Fruit fly (Drosophila melanogaster) whole organism, prepupa: ENCODE results near the gene CG7453.

Experiments used
- Blimp-1 ChIP-seq: fragments of 200-800 bp; sonication (Bioruptor generic); optimal IDR thresholded peaks from 3 replicates; lab custom pipeline; 2017; ENCODE audit warnings: missing biosample characterization, missing genetic modification characterization, mild to moderate bottlenecking, moderate library complexity, missing genetic modification reagents
- CG10631 ChIP-seq: fragments of 200-800 bp; sonication (Bioruptor generic); optimal IDR thresholded peaks from 2 replicates; lab custom pipeline; 2016; ENCODE audit warnings: missing biosample characterization, missing genetic modification characterization
- CG6163 ChIP-seq: fragments of 200-800 bp; sonication (Bioruptor generic); IDR thresholded peaks from 3 replicates; pipeline ENCODE4 v1.3.6; 2022; ENCODE audit warnings: missing biosample characterization, missing genetic modification characterization
- CG6808 ChIP-seq: fragments of 200-800 bp; sonication (Bioruptor generic); optimal IDR thresholded peaks from 3 replicates; lab custom pipeline; 2017; ENCODE audit warnings: missing biosample characterization, missing genetic modification characterization, mild to moderate bottlenecking, moderate library complexity, missing genetic modification reagents
- CG7368 ChIP-seq: fragments of 200-800 bp; sonication (Bioruptor generic); optimal IDR thresholded peaks from 3 replicates; lab custom pipeline; 2016; ENCODE audit warnings: missing biosample characterization, missing genetic modification characterization
- CG8319 ChIP-seq: fragments of 200-800 bp; sonication (Bioruptor generic); optimal IDR thresholded peaks from 3 replicates; lab custom pipeline; 2016; ENCODE audit warnings: missing biosample characterization, missing genetic modification characterization
- CG8632 ChIP-seq: fragments of 200-800 bp; sonication (Bioruptor generic); optimal IDR thresholded peaks from 3 replicates; lab custom pipeline; 2016; ENCODE audit warnings: missing biosample characterization, missing genetic modification characterization
- dsx ChIP-seq: fragments of 200-800 bp; optimal IDR thresholded peaks from 3 replicates; lab custom pipeline; 2019; ENCODE audit warnings: missing biosample characterization, mild to moderate bottlenecking, missing genetic modification characterization, moderate library complexity; ENCODE audit not compliant: poor library complexity, severe bottlenecking
- net ChIP-seq: fragments of 200-800 bp; sonication (Bioruptor generic); optimal IDR thresholded peaks from 3 replicates; lab custom pipeline; 2016; ENCODE audit warnings: missing biosample characterization, missing genetic modification characterization

DNA sequence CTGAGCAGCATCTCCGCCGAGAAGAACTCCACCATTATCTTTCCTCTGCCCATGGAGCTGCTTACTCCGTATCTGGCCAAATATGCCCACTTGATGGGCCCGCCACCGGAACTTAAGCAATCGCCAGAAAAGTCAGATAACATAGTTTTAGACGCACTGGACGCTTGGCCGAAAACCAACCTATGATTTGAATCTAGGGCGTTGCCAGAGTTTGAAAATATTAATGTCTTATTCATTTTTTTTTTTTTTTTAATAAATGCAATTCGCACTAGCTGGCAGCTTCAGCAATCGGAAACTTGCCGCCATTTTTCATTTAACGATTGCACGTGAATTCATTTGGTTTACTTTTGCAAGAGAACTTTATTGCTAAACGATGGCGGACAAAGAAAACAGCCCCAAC is 9.9 kb downstream of the CG7453 start, which contains the start of gene HP1D3csd:
- TF ChIP-seq CG8319 (GFP tag; lab: Kevin White, UChicago) (no peak), CG6808 (no peak), CG8632 (GFP tag; lab: Kevin White, UChicago) (no peak), CG6163 (peak; percentile 63; the same call in 2 of the 3 replicates), CG7368 (GFP tag; lab: Kevin White, UChicago) (no peak), dsx (GFP tag; lab: Kevin White, UChicago) (no peak), Blimp-1 (GFP tag; lab: Kevin White, UChicago) (no peak), CG10631 (GFP tag; lab: Kevin White, UChicago) (no peak), net (GFP tag; lab: Kevin White, UChicago) (no peak)
